Worm (Caenorhabditis elegans) whole organism, L2 larva: ENCODE measurements around the gene eas-1.

Experiments used
- C34F6.9 ChIP-seq: fragments of 150-350 bp; optimal IDR thresholded peaks from 2 replicates; lab custom pipeline; 2014; ENCODE audit warnings: missing biosample characterization, missing genetic modification characterization
- F13H6.1 ChIP-seq: sonication (generic microtip); optimal IDR thresholded peaks from 2 replicates; lab custom pipeline; 2016; ENCODE audit warnings: missing genetic modification characterization, missing compliant biosample characterization
- R02D3.7 ChIP-seq: fragments of 150-350 bp; optimal IDR thresholded peaks from 2 replicates; lab custom pipeline; 2014; ENCODE audit warnings: missing biosample characterization, missing genetic modification characterization
- Y55F3AM.14 ChIP-seq: fragments of 200-800 bp; sonication (Bioruptor generic); optimal IDR thresholded peaks from 2 replicates; lab custom pipeline; 2018; ENCODE audit warnings: mild to moderate bottlenecking, missing genetic modification characterization, missing compliant biosample characterization
- ZK546.5 ChIP-seq: sonication (generic microtip); optimal IDR thresholded peaks from 2 replicates; lab custom pipeline; 2017; ENCODE audit warnings: missing biosample characterization, missing genetic modification characterization
- aly-2 ChIP-seq: fragments of 150-350 bp; optimal IDR thresholded peaks from 2 replicates; lab custom pipeline; 2014; ENCODE audit warnings: missing biosample characterization, missing genetic modification characterization
- ama-1 ChIP-seq: fragments of 150-350 bp; optimal IDR thresholded peaks from 2 replicates; lab custom pipeline; 2018; ENCODE audit warnings: inconsistent platforms
- blmp-1 ChIP-seq: sonication (generic microtip); optimal IDR thresholded peaks from 2 replicates; lab custom pipeline; 2017; ENCODE audit warnings: missing genetic modification characterization, mild to moderate bottlenecking, missing compliant biosample characterization, antibody characterized with exemption, moderate library complexity; ENCODE audit not compliant: insufficient read depth
- ceh-16 ChIP-seq: fragments of 150-350 bp; optimal IDR thresholded peaks from 2 replicates; lab custom pipeline; 2014; ENCODE audit warnings: missing biosample characterization, missing genetic modification characterization
- crh-2 ChIP-seq: sonication (generic microtip); optimal IDR thresholded peaks from 2 replicates; lab custom pipeline; 2017; ENCODE audit warnings: missing biosample characterization, missing genetic modification characterization
- egl-27 ChIP-seq: sonication (generic microtip); optimal IDR thresholded peaks from 3 replicates; lab custom pipeline; 2017; ENCODE audit warnings: missing biosample characterization, missing genetic modification reagents, missing genetic modification characterization
- elt-1 ChIP-seq: fragments of 150-350 bp; optimal IDR thresholded peaks from 2 replicates; lab custom pipeline; 2014; ENCODE audit warnings: missing biosample characterization, missing genetic modification characterization
- elt-3 ChIP-seq: sonication (generic microtip); optimal IDR thresholded peaks from 2 replicates; lab custom pipeline; 2017; ENCODE audit warnings: missing biosample characterization, missing genetic modification characterization
- fos-1 ChIP-seq: fragments of 150-350 bp; optimal IDR thresholded peaks from 2 replicates; lab custom pipeline; 2014; ENCODE audit warnings: missing biosample characterization, missing genetic modification characterization
- gmeb-1 ChIP-seq: fragments of 150-350 bp; optimal IDR thresholded peaks from 2 replicates; lab custom pipeline; 2014; ENCODE audit warnings: missing biosample characterization, missing genetic modification characterization
- lin-39 ChIP-seq: fragments of 150-350 bp; optimal IDR thresholded peaks from 2 replicates; lab custom pipeline; 2014; ENCODE audit warnings: missing biosample characterization, missing genetic modification reagents, missing genetic modification characterization
- lsy-2 ChIP-seq, 2 experiments: fragments of 150-350 bp in 1 of 2; sonication (generic microtip) in 1 of 2; optimal IDR thresholded peaks; 2 replicates each; lab custom pipeline; 2014 to 2017; ENCODE audit warnings: missing biosample characterization in 2 of 2, missing genetic modification characterization in 2 of 2
- mab-5 ChIP-seq: fragments of 150-350 bp; optimal IDR thresholded peaks from 2 replicates; lab custom pipeline; 2014; ENCODE audit warnings: missing biosample characterization, missing genetic modification characterization
- mbf-1 ChIP-seq: sonication (generic microtip); optimal IDR thresholded peaks from 2 replicates; lab custom pipeline; 2017; ENCODE audit warnings: missing biosample characterization, missing genetic modification characterization
- mdl-1 ChIP-seq, 2 experiments: fragments of 150-350 bp in 1 of 2; sonication (generic microtip) in 1 of 2; optimal IDR thresholded peaks; 2 replicates each; lab custom pipeline; 2017; ENCODE audit warnings: missing biosample characterization in 2 of 2, missing genetic modification characterization in 2 of 2
- nhr-11 ChIP-seq: fragments of 150-350 bp; optimal IDR thresholded peaks from 2 replicates; lab custom pipeline; 2014; ENCODE audit warnings: missing biosample characterization, missing genetic modification characterization
- nhr-12 ChIP-seq: fragments of 150-350 bp; optimal IDR thresholded peaks from 2 replicates; lab custom pipeline; 2014; ENCODE audit warnings: missing biosample characterization, missing genetic modification characterization
- nhr-129 ChIP-seq: fragments of 150-350 bp; optimal IDR thresholded peaks from 2 replicates; lab custom pipeline; 2014; ENCODE audit warnings: missing biosample characterization, missing genetic modification characterization
- nhr-21 ChIP-seq: fragments of 150-350 bp; optimal IDR thresholded peaks from 2 replicates; lab custom pipeline; 2014; ENCODE audit warnings: missing biosample characterization, missing genetic modification characterization
- nhr-237 ChIP-seq: fragments of 150-350 bp; optimal IDR thresholded peaks from 2 replicates; lab custom pipeline; 2014; ENCODE audit warnings: missing biosample characterization, missing genetic modification characterization
- nhr-25 ChIP-seq: fragments of 150-350 bp; sonication (generic microtip); optimal IDR thresholded peaks from 3 replicates; lab custom pipeline; 2014; ENCODE audit warnings: missing biosample characterization, missing genetic modification characterization
- nhr-6 ChIP-seq: fragments of 150-350 bp; optimal IDR thresholded peaks from 2 replicates; lab custom pipeline; 2014; ENCODE audit warnings: missing biosample characterization, missing genetic modification characterization
- nhr-77 ChIP-seq: fragments of 150-350 bp; optimal IDR thresholded peaks from 2 replicates; lab custom pipeline; 2014; ENCODE audit warnings: missing biosample characterization, missing genetic modification characterization
- peb-1 ChIP-seq: fragments of 150-350 bp; optimal IDR thresholded peaks from 2 replicates; lab custom pipeline; 2014; ENCODE audit warnings: missing biosample characterization, missing genetic modification characterization
- sem-4 ChIP-seq: fragments of 150-350 bp; optimal IDR thresholded peaks from 2 replicates; lab custom pipeline; 2014; ENCODE audit warnings: missing biosample characterization, missing genetic modification reagents, missing genetic modification characterization
- skn-1 ChIP-seq: sonication (generic microtip); optimal IDR thresholded peaks from 2 replicates; lab custom pipeline; 2017; ENCODE audit warnings: missing biosample characterization, missing genetic modification characterization
- sma-3 ChIP-seq: sonication (generic microtip); optimal IDR thresholded peaks from 2 replicates; lab custom pipeline; 2016; ENCODE audit warnings: missing genetic modification reagents, missing genetic modification characterization, missing compliant biosample characterization
- sma-9 ChIP-seq, 2 experiments: fragments of 150-350 bp in 1 of 2; sonication (generic microtip) in 1 of 2; optimal IDR thresholded peaks; 2 replicates each; lab custom pipeline; 2014 to 2016; ENCODE audit warnings: missing genetic modification characterization in 2 of 2, mild to moderate bottlenecking in 1 of 2, missing biosample characterization in 1 of 2, missing compliant biosample characterization in 1 of 2, missing genetic modification reagents in 1 of 2, moderate library complexity in 1 of 2
- snpc-4 ChIP-seq: fragments of 150-350 bp; optimal IDR thresholded peaks from 2 replicates; lab custom pipeline; 2014; ENCODE audit warnings: missing biosample characterization, missing genetic modification characterization
- unc-39 ChIP-seq: fragments of 150-350 bp; optimal IDR thresholded peaks from 2 replicates; lab custom pipeline; 2014; ENCODE audit warnings: missing biosample characterization, missing genetic modification characterization
- unc-62 ChIP-seq: fragments of 150-350 bp; optimal IDR thresholded peaks from 2 replicates; lab custom pipeline; 2014; ENCODE audit warnings: missing biosample characterization, missing genetic modification reagents, missing genetic modification characterization
- zag-1 ChIP-seq: fragments of 150-350 bp; optimal IDR thresholded peaks from 2 replicates; lab custom pipeline; 2014; ENCODE audit warnings: missing biosample characterization, missing genetic modification characterization
- ztf-1 ChIP-seq: fragments of 200-800 bp; sonication (Bioruptor generic); conservative IDR thresholded peaks from 2 replicates; pipeline ENCODE4 v1.3.6; 2022; ENCODE audit warnings: missing genetic modification characterization, missing compliant biosample characterization
- ztf-11 ChIP-seq: sonication (generic microtip); optimal IDR thresholded peaks from 2 replicates; lab custom pipeline; 2017; ENCODE audit warnings: missing biosample characterization, missing genetic modification characterization

The eas-1 gene

ce11 chrII:4761020-4761419 is 20.8 kb downstream of the eas-1 start:
- TF ChIP-seq nhr-12 (tag; lab: Kevin White, UChicago): no peak
- TF ChIP-seq ZK546.5: no peak
- TF ChIP-seq mab-5 (tag; lab: Kevin White, UChicago): no peak
- TF ChIP-seq skn-1 (tag; lab: Kevin White, UChicago): no peak
- TF ChIP-seq sma-3: peak; percentile 3
- TF ChIP-seq nhr-25 (tag; lab: Kevin White, UChicago): peak; percentile 13
- TF ChIP-seq snpc-4 (tag; lab: Kevin White, UChicago): no peak
- no peak for TF ChIP-seq mdl-1 (tag; optimal IDR thresholded peaks at IDR 0.05; lab: Kevin White, UChicago)
- TF ChIP-seq, all 48 proteins: peak for 2

- TF ChIP-seq mab-5 (tag; lab: Kevin White, UChicago) (no peak), sma-3 (peak; percentile 33), zag-1 (tag; lab: Kevin White, UChicago) (no peak), sma-9 (GFP tag; optimal IDR thresholded peaks at IDR 0.05; lab: Kevin White, UChicago) (peak; percentile 26), sma-9 (tag; optimal IDR thresholded peaks at IDR 0.05; lab: Kevin White, UChicago) (no peak), ztf-11 (tag; lab: Kevin White, UChicago) (no peak), crh-2 (tag; lab: Kevin White, UChicago) (peak; percentile 41)
- TF ChIP-seq, all 48 proteins: peak for 3
These were observed 22.5 kb downstream of the eas-1 start, which contains the start of gene F26G1.2 for ce11 chrII:4762574-4763285. Gene F26G1.2, plus strand, starts transcription at chrII:4763081.

ce11 chrII:4766284-4766683 is 26.1 kb downstream of the eas-1 start, which contains the start of gene ttm-2:
Gene ttm-2, minus strand, starts transcription at chrII:4766384.
- TF ChIP-seq skn-1 (tag; lab: Kevin White, UChicago) (no peak), unc-62 (no peak), ZK546.5 (no peak), lsy-2 (tag; optimal IDR thresholded peaks at IDR 0.05; lab: Kevin White, UChicago) (no peak), nhr-6 (tag; lab: Kevin White, UChicago) (no peak), sem-4 (tag; lab: Kevin White, UChicago) (no peak), elt-1 (no peak), aly-2 (no peak), crh-2 (tag; lab: Kevin White, UChicago) (no peak)

- TF ChIP-seq C34F6.9 (tag; lab: Kevin White, UChicago) (no peak), nhr-77 (tag; lab: Kevin White, UChicago) (no peak), sma-9 (GFP tag; optimal IDR thresholded peaks at IDR 0.05; lab: Kevin White, UChicago) (peak; percentile 26), sma-9 (tag; optimal IDR thresholded peaks at IDR 0.05; lab: Kevin White, UChicago) (no peak), elt-1 (no peak), mdl-1 (tag; optimal IDR thresholded peaks at IDR 0.05; lab: Kevin White, UChicago) (no peak), nhr-21 (tag; lab: Kevin White, UChicago) (no peak), lsy-2 (tag; optimal IDR thresholded peaks at IDR 0.05; lab: Kevin White, UChicago) (no peak), nhr-237 (tag; lab: Kevin White, UChicago) (no peak), egl-27 (tag; lab: Kevin White, UChicago) (no peak), nhr-25 (tag; lab: Kevin White, UChicago) (peak; percentile 33), nhr-11 (no peak), mbf-1 (tag; lab: Kevin White, UChicago) (no peak), ceh-16 (tag; lab: Kevin White, UChicago) (peak; percentile 71), R02D3.7 (tag; lab: Kevin White, UChicago) (no peak), ama-1 (lab: Kevin White, UChicago) (no peak), elt-3 (tag; lab: Kevin White, UChicago) (no peak), unc-39 (tag; lab: Kevin White, UChicago) (no peak)
- TF ChIP-seq, all 48 proteins: peak for 3
These were observed 27.4 kb downstream of the eas-1 start for ce11 chrII:4767612-4768011.

ce11 chrII:4769096-4769495 is 28.9 kb downstream of the eas-1 start:
- TF ChIP-seq sma-3 (peak; percentile 45), sma-9 (GFP tag; optimal IDR thresholded peaks at IDR 0.05; lab: Kevin White, UChicago) (peak; percentile 2), sma-9 (tag; optimal IDR thresholded peaks at IDR 0.05; lab: Kevin White, UChicago) (no peak), ztf-1 (GFP tag; lab: Robert Waterston, UW) (no peak), C34F6.9 (tag; lab: Kevin White, UChicago) (no peak), nhr-6 (tag; lab: Kevin White, UChicago) (no peak), Y55F3AM.14 (no peak), nhr-129 (tag; lab: Kevin White, UChicago) (no peak), fos-1 (tag; lab: Kevin White, UChicago) (peak; percentile 5), nhr-25 (tag; lab: Kevin White, UChicago) (peak; percentile 53), lin-39 (no peak), egl-27 (tag; lab: Kevin White, UChicago) (no peak), nhr-21 (tag; lab: Kevin White, UChicago) (no peak), mbf-1 (tag; lab: Kevin White, UChicago) (no peak), nhr-77 (tag; lab: Kevin White, UChicago) (no peak), F13H6.1 (tag; lab: Kevin White, UChicago) (no peak), peb-1 (tag; lab: Kevin White, UChicago) (no peak), sem-4 (tag; lab: Kevin White, UChicago) (no peak), zag-1 (tag; lab: Kevin White, UChicago) (no peak), R02D3.7 (tag; lab: Kevin White, UChicago) (no peak), mdl-1 (tag; optimal IDR thresholded peaks at IDR 0.05; lab: Kevin White, UChicago) (no peak), gmeb-1 (tag; lab: Kevin White, UChicago) (no peak), blmp-1 (tag; lab: Kevin White, UChicago) (no peak)
